Worm (Caenorhabditis elegans) whole organism, L3 larva: ENCODE results near the gene cog-1.

Experiments
- ama-1 ChIP-seq: fragments of 150-350 bp; optimal IDR thresholded peaks from 2 replicates; lab custom pipeline; 2018
- elt-2 ChIP-seq: sonication (generic microtip); optimal IDR thresholded peaks from 2 replicates; lab custom pipeline; 2016; ENCODE audit warnings: missing genetic modification reagents, mild to moderate bottlenecking, missing genetic modification characterization, missing compliant biosample characterization
- nhr-11 ChIP-seq: fragments of 150-350 bp; optimal IDR thresholded peaks from 2 replicates; lab custom pipeline; 2014; ENCODE audit warnings: missing biosample characterization, missing genetic modification characterization
- nhr-237 ChIP-seq: fragments of 150-350 bp; optimal IDR thresholded peaks from 2 replicates; lab custom pipeline; 2014; ENCODE audit warnings: missing biosample characterization, missing genetic modification characterization
- sea-2 ChIP-seq: fragments of 150-350 bp; sonication (generic microtip); optimal IDR thresholded peaks from 4 replicates; lab custom pipeline; 2014; ENCODE audit warnings: missing biosample characterization, missing genetic modification reagents, missing genetic modification characterization
- unc-62 ChIP-seq: fragments of 150-350 bp; sonication (generic microtip); optimal IDR thresholded peaks from 4 replicates; lab custom pipeline; 2014; ENCODE audit warnings: missing biosample characterization, missing genetic modification reagents, missing genetic modification characterization
- zag-1 ChIP-seq: fragments of 150-350 bp; optimal IDR thresholded peaks from 2 replicates; lab custom pipeline; 2014; ENCODE audit warnings: missing biosample characterization, missing genetic modification characterization

- TF ChIP-seq unc-62 (GFP tag; lab: Kevin White, UChicago) = no peak
- TF ChIP-seq nhr-237 = no peak
- TF ChIP-seq sea-2 (GFP tag; lab: Kevin White, UChicago) = no peak
- no peak for TF ChIP-seq elt-2 (tag; lab: Kevin White, UChicago)
- no peak for TF ChIP-seq nhr-11 (tag; lab: Kevin White, UChicago)
- TF ChIP-seq ama-1 (lab: Kevin White, UChicago) = no peak
- TF ChIP-seq zag-1 = no peak
Observed at ce11 chrII:14946545-14946944, 44.3 kb downstream of the cog-1 start.
